Worm (Caenorhabditis elegans): ENCODE data around the gene cyp-25A6.

cyp-25A6 gene

DNA sequence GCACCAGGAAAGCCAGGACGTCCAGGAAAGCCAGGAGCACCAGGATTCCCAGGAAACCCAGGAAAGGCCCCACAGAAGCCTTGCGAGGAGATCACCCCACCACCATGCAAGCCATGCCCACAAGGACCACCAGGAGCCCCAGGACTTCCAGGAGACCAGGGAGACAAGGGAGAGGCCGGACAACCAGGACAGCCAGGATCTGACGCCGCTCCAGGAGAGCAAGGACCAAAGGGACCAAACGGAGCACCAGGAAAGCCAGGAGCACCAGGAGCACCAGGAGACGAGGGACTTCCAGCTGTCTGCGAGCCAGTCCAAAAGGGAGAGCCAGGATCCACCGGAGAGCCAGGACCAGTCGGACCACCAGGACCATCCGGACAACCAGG lies 38.7 kb downstream of the cyp-25A6 start:
- no peak for TF ChIP-seq ceh-14 (tag; optimal IDR thresholded peaks at IDR 0.05)
- peak; percentile 1 for TF ChIP-seq C08G9.2 (tag; optimal IDR thresholded peaks at IDR 0.05)
- peak; percentile 25 for TF ChIP-seq mec-3 (tag; optimal IDR thresholded peaks at IDR 0.05; ENCODE audit: borderline replicate concordance)

ce11 chrIV:4236671-4237070 lies 39.4 kb downstream of the cyp-25A6 start:
- TF ChIP-seq ceh-34 (tag; optimal IDR thresholded peaks at IDR 0.05) (no peak), C08G9.2 (tag; optimal IDR thresholded peaks at IDR 0.05) (no peak), fkh-6 (tag; optimal IDR thresholded peaks at IDR 0.05) (no peak), ztf-16 (tag; optimal IDR thresholded peaks at IDR 0.05) (no peak), lim-6 (tag; optimal IDR thresholded peaks at IDR 0.05) (no peak), syd-9 (tag; optimal IDR thresholded peaks at IDR 0.05) (no peak), ref-2 (tag; optimal IDR thresholded peaks at IDR 0.05) (no peak), pat-9 (tag; optimal IDR thresholded peaks at IDR 0.05) (no peak), sdc-2 (tag; optimal IDR thresholded peaks at IDR 0.05) (no peak), hlh-8 (tag; optimal IDR thresholded peaks at IDR 0.05) (no peak), unc-42 (tag; optimal IDR thresholded peaks at IDR 0.05) (no peak), ceh-14 (tag; optimal IDR thresholded peaks at IDR 0.05) (no peak), K09A11.1 (tag; optimal IDR thresholded peaks at IDR 0.05; ENCODE audit: insufficient read depth) (no peak)

ce11 chrIV:4243830-4244406 lies 46.7 kb downstream of the cyp-25A6 start:
- TF ChIP-seq dve-1 (tag; optimal IDR thresholded peaks at IDR 0.05) (no peak), nhr-232 (tag; optimal IDR thresholded peaks at IDR 0.05) (no peak), ceh-2 (tag; optimal IDR thresholded peaks at IDR 0.05) (no peak), ceh-34 (tag; optimal IDR thresholded peaks at IDR 0.05) (no peak), npax-4 (tag; optimal IDR thresholded peaks at IDR 0.05) (no peak), sdc-2 (tag; optimal IDR thresholded peaks at IDR 0.05) (peak; percentile 20), T23F11.4 (GFP tag; optimal IDR thresholded peaks at IDR 0.05) (no peak), dmd-4 (tag; optimal IDR thresholded peaks at IDR 0.05; ENCODE audit: borderline replicate concordance) (peak; percentile 95), hlh-6 (tag; optimal IDR thresholded peaks at IDR 0.05) (peak; percentile 18), ref-2 (tag; optimal IDR thresholded peaks at IDR 0.05) (no peak), C08G9.2 (tag; optimal IDR thresholded peaks at IDR 0.05) (no peak), nfya-1 (tag; optimal IDR thresholded peaks at IDR 0.05) (no peak)

ce11 chrIV:4244510-4244909 lies 47.2 kb downstream of the cyp-25A6 start, which contains the start of gene col-34:
Gene col-34 (minus strand): TSS chrIV:4244610.
- no peak for TF ChIP-seq che-1 (tag; optimal IDR thresholded peaks at IDR 0.05)
- no peak for TF ChIP-seq ahr-1 (tag; optimal IDR thresholded peaks at IDR 0.05)
- no peak for TF ChIP-seq ceh-24 (tag; optimal IDR thresholded peaks at IDR 0.05)
- no peak for TF ChIP-seq pat-9 (tag; optimal IDR thresholded peaks at IDR 0.05)
- TF ChIP-seq ceh-6 (GFP tag; optimal IDR thresholded peaks at IDR 0.05), result no peak
- TF ChIP-seq unc-86 (tag; optimal IDR thresholded peaks at IDR 0.05), result no peak
- no peak for TF ChIP-seq ceh-19 (GFP tag; optimal IDR thresholded peaks at IDR 0.05)
- TF ChIP-seq rnt-1 (tag; optimal IDR thresholded peaks at IDR 0.05), result no peak
- no peak for TF ChIP-seq lin-11 (tag; optimal IDR thresholded peaks at IDR 0.05)
- no peak for TF ChIP-seq pros-1 (tag; optimal IDR thresholded peaks at IDR 0.05)

DNA sequence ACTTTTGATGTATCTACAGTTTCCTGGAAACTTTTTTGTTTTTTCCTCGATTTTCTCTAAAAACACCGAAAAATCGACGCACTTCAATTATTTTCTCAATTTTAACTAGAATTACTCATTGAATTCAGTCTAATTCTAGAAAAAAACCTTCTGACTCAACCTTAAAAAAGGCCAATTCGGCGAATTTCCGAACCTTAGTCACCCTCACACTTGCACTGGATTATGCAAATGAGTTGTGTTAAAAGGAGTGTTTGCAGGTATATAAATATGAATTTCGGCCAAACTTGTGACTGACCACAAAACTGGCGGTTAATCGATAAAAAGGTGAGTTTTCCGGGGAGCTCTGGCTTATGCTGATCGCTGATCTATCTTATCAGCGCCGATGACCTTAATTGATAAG lies 49.2 kb downstream of the cyp-25A6 start, which contains the start of gene ttr-20:
ttr-20 (plus strand) TSS at position 301 of the 400 bp plus-strand sequence.
- TF ChIP-seq sox-2 (GFP tag; IDR thresholded peaks at IDR 0.05) (no peak), zip-5 (tag; optimal IDR thresholded peaks at IDR 0.05) (no peak), elt-4 (tag; optimal IDR thresholded peaks at IDR 0.05) (no peak), pros-1 (tag; optimal IDR thresholded peaks at IDR 0.05) (no peak), ttx-3 (tag; optimal IDR thresholded peaks at IDR 0.05) (no peak), ceh-48 (tag; optimal IDR thresholded peaks at IDR 0.05) (no peak), fkh-10 (GFP tag; optimal IDR thresholded peaks at IDR 0.05) (no peak), pha-2 (tag; optimal IDR thresholded peaks at IDR 0.05) (no peak), ceh-22 (tag; optimal IDR thresholded peaks at IDR 0.05) (no peak), che-1 (tag; optimal IDR thresholded peaks at IDR 0.05) (no peak), C38D4.7 (GFP tag; optimal IDR thresholded peaks at IDR 0.05) (no peak), ceh-9 (tag; optimal IDR thresholded peaks at IDR 0.05) (no peak), madf-2 (tag; optimal IDR thresholded peaks at IDR 0.05) (no peak), ztf-16 (tag; optimal IDR thresholded peaks at IDR 0.05) (no peak), unc-42 (tag; optimal IDR thresholded peaks at IDR 0.05) (no peak), unc-3 (GFP tag; conservative IDR thresholded peaks at IDR 0.05) (no peak), unc-3 (tag; optimal IDR thresholded peaks at IDR 0.05) (no peak), elt-2 (tag; optimal IDR thresholded peaks at IDR 0.05) (no peak)
